Worm (Caenorhabditis elegans) whole organism, L4 larva: ENCODE measurements around the gene ZK822.9.

ENCODE experiments used
- F26F4.8 ChIP-seq: fragments of 200-800 bp; sonication (Bioruptor generic); conservative IDR thresholded peaks from 2 replicates; pipeline ENCODE4 v1.3.6; 2022; ENCODE audit warnings: missing genetic modification characterization, missing compliant biosample characterization
- F44E2.7 ChIP-seq: fragments of 200-800 bp; sonication (Bioruptor generic); IDR thresholded peaks from 2 replicates; pipeline ENCODE4 v2.1.2; 2022; ENCODE audit warnings: missing genetic modification characterization, missing compliant biosample characterization
- F49E8.2 ChIP-seq: sonication (generic microtip); optimal IDR thresholded peaks from 2 replicates; lab custom pipeline; 2016; ENCODE audit warnings: missing compliant biosample characterization, mild to moderate bottlenecking, missing genetic modification characterization, borderline replicate concordance
- T20F7.1 ChIP-seq: fragments of 200-800 bp; sonication (Bioruptor generic); optimal IDR thresholded peaks from 2 replicates; lab custom pipeline; 2018; ENCODE audit warnings: mild to moderate bottlenecking, missing genetic modification characterization, missing compliant biosample characterization
- T26A8.4 ChIP-seq: fragments of 200-800 bp; sonication (Bioruptor generic); IDR thresholded peaks from 2 replicates; pipeline ENCODE4 v1.3.6; 2022; ENCODE audit warnings: missing genetic modification characterization, missing compliant biosample characterization
- Y5F2A.4 ChIP-seq: fragments of 200-800 bp; sonication (Bioruptor generic); optimal IDR thresholded peaks from 2 replicates; lab custom pipeline; 2018; ENCODE audit warnings: mild to moderate bottlenecking, missing genetic modification characterization, missing compliant biosample characterization
- aha-1 ChIP-seq: fragments of 150-350 bp; peaks from one replicate; lab custom pipeline; 2014; ENCODE audit warnings: missing biosample characterization, missing genetic modification characterization
- ama-1 ChIP-seq: fragments of 150-350 bp; optimal IDR thresholded peaks from 2 replicates; lab custom pipeline; 2014; ENCODE audit warnings: inconsistent platforms, mixed read lengths
- arid-1 ChIP-seq: fragments of 200-800 bp; sonication (Bioruptor generic); conservative IDR thresholded peaks from 2 replicates; pipeline ENCODE4 v1.3.6; 2022; ENCODE audit warnings: missing genetic modification reagents, missing genetic modification characterization, missing compliant biosample characterization
- ceh-28 ChIP-seq: fragments of 150-350 bp; optimal IDR thresholded peaks from 2 replicates; lab custom pipeline; 2014; ENCODE audit warnings: missing biosample characterization, missing genetic modification reagents, missing genetic modification characterization
- ces-1 ChIP-seq: fragments of 150-350 bp; sonication (generic microtip); optimal IDR thresholded peaks from 4 replicates; lab custom pipeline; 2014; ENCODE audit warnings: missing biosample characterization, missing genetic modification reagents, missing genetic modification characterization
- ctbp-1 ChIP-seq: fragments of 200-800 bp; sonication (Bioruptor generic); IDR thresholded peaks from 2 replicates; pipeline ENCODE4 v1.3.6; 2022; ENCODE audit warnings: missing genetic modification reagents, missing genetic modification characterization, missing compliant biosample characterization
- daf-16 ChIP-seq, 3 experiments: sonication (generic microtip); optimal IDR thresholded peaks; 2 replicates each; lab custom pipeline; 2016 to 2017; ENCODE audit warnings: missing genetic modification characterization in 3 of 3, missing genetic modification reagents in 3 of 3, mild to moderate bottlenecking in 2 of 3, missing compliant biosample characterization in 2 of 3, missing biosample characterization in 1 of 3, moderate library complexity in 1 of 3
- dmd-9 ChIP-seq: fragments of 200-800 bp; sonication (Bioruptor generic); IDR thresholded peaks from 2 replicates; pipeline ENCODE4 v1.3.6; 2022; ENCODE audit warnings: missing genetic modification reagents, missing genetic modification characterization, missing compliant biosample characterization
- dpl-1 ChIP-seq: fragments of 150-350 bp; optimal IDR thresholded peaks from 2 replicates; lab custom pipeline; 2014; ENCODE audit warnings: missing biosample characterization, missing genetic modification reagents, missing genetic modification characterization
- duxl-1 ChIP-seq: sonication (generic microtip); optimal IDR thresholded peaks from 2 replicates; lab custom pipeline; 2016; ENCODE audit warnings: mild to moderate bottlenecking, missing genetic modification characterization, moderate library complexity, missing compliant biosample characterization; ENCODE audit not compliant: poor library complexity
- dve-1 ChIP-seq: sonication (generic microtip); optimal IDR thresholded peaks from 2 replicates; lab custom pipeline; 2017; ENCODE audit warnings: antibody characterized with exemption, mild to moderate bottlenecking, missing genetic modification characterization, missing compliant biosample characterization; ENCODE audit not compliant: insufficient read depth
- fos-1 ChIP-seq: fragments of 150-350 bp; optimal IDR thresholded peaks from 2 replicates; lab custom pipeline; 2014; ENCODE audit warnings: missing biosample characterization, missing genetic modification characterization
- hlh-11 ChIP-seq: fragments of 200-800 bp; sonication (Bioruptor generic); optimal IDR thresholded peaks from 2 replicates; lab custom pipeline; 2018; ENCODE audit warnings: mild to moderate bottlenecking, missing genetic modification characterization, missing compliant biosample characterization
- lim-7 ChIP-seq: fragments of 200-800 bp; sonication (Bioruptor generic); IDR thresholded peaks from 2 replicates; pipeline ENCODE4 v1.3.6; 2022; ENCODE audit warnings: missing genetic modification characterization, missing compliant biosample characterization
- lin-1 ChIP-seq: fragments of 200-800 bp; sonication (Bioruptor generic); IDR thresholded peaks from 2 replicates; pipeline ENCODE4 v1.3.6; 2022; ENCODE audit warnings: missing genetic modification reagents, missing genetic modification characterization, missing compliant biosample characterization
- lin-13 ChIP-seq: fragments of 150-350 bp; optimal IDR thresholded peaks from 2 replicates; lab custom pipeline; 2014; ENCODE audit warnings: missing biosample characterization, missing genetic modification reagents, missing genetic modification characterization
- lin-38 ChIP-seq: fragments of 200-800 bp; sonication (Bioruptor generic); IDR thresholded peaks from 2 replicates; pipeline ENCODE4 v1.3.6; 2022; ENCODE audit warnings: missing genetic modification reagents, missing genetic modification characterization, missing compliant biosample characterization
- lin-39 ChIP-seq: fragments of 150-350 bp; optimal IDR thresholded peaks from 2 replicates; lab custom pipeline; 2014; ENCODE audit warnings: missing biosample characterization, missing genetic modification reagents, missing genetic modification characterization
- lsy-2 ChIP-seq, 2 experiments: fragments of 150-350 bp in 1 of 2; sonication (generic microtip) in 1 of 2; optimal IDR thresholded peaks; 2 replicates each; lab custom pipeline; 2014 to 2017; ENCODE audit warnings: missing biosample characterization in 2 of 2, missing genetic modification characterization in 2 of 2
- madf-9 ChIP-seq: fragments of 200-800 bp; sonication (Bioruptor generic); conservative IDR thresholded peaks from 2 replicates; pipeline ENCODE4 v1.3.6; 2022; ENCODE audit warnings: missing genetic modification reagents, missing genetic modification characterization, missing compliant biosample characterization
- mdt-29 ChIP-seq: fragments of 200-800 bp; sonication (Bioruptor generic); IDR thresholded peaks from 2 replicates; pipeline ENCODE4 v1.3.6; 2022; ENCODE audit warnings: missing genetic modification reagents, missing genetic modification characterization, missing compliant biosample characterization
- nhr-102 ChIP-seq: sonication (generic microtip); optimal IDR thresholded peaks from 2 replicates; lab custom pipeline; 2016; ENCODE audit warnings: mild to moderate bottlenecking, missing genetic modification characterization, moderate library complexity, missing compliant biosample characterization
- nhr-237 ChIP-seq: sonication (generic microtip); optimal IDR thresholded peaks from 2 replicates; lab custom pipeline; 2017; ENCODE audit warnings: missing biosample characterization, missing genetic modification characterization
- nhr-28 ChIP-seq: fragments of 150-350 bp; optimal IDR thresholded peaks from 2 replicates; lab custom pipeline; 2014; ENCODE audit warnings: missing biosample characterization, missing genetic modification characterization
- nhr-76 ChIP-seq: fragments of 150-350 bp; optimal IDR thresholded peaks from 2 replicates; lab custom pipeline; 2014; ENCODE audit warnings: missing biosample characterization, missing genetic modification characterization
- pha-4 ChIP-seq, 2 experiments: fragments of 150-350 bp in 1 of 2; fragments of 200-800 bp in 1 of 2; sonication (Bioruptor generic) in 1 of 2; IDR thresholded peaks in 1 of 2; optimal IDR thresholded peaks in 1 of 2; 2 replicates each; pipeline versions ENCODE4 v1.3.6 to Lab custom; 2014 to 2022; ENCODE audit warnings: missing genetic modification characterization in 2 of 2, missing genetic modification reagents in 2 of 2, missing biosample characterization in 1 of 2, missing compliant biosample characterization in 1 of 2
- php-3 ChIP-seq: fragments of 200-800 bp; sonication (Bioruptor generic); IDR thresholded peaks from 2 replicates; pipeline ENCODE4 v1.3.6; 2022; ENCODE audit warnings: missing genetic modification reagents, missing genetic modification characterization, missing compliant biosample characterization
- saeg-2 ChIP-seq: fragments of 200-800 bp; sonication (Bioruptor generic); IDR thresholded peaks from 2 replicates; pipeline ENCODE4 v1.3.6; 2022; ENCODE audit warnings: missing genetic modification reagents, missing genetic modification characterization, missing compliant biosample characterization
- sdz-12 ChIP-seq: fragments of 200-800 bp; sonication (Bioruptor generic); optimal IDR thresholded peaks from 2 replicates; lab custom pipeline; 2018; ENCODE audit warnings: mild to moderate bottlenecking, missing genetic modification characterization, missing compliant biosample characterization
- zfp-2 ChIP-seq: sonication (generic microtip); optimal IDR thresholded peaks from 2 replicates; lab custom pipeline; 2016; ENCODE audit warnings: mild to moderate bottlenecking, missing genetic modification characterization, missing compliant biosample characterization
- zfp-3 ChIP-seq: fragments of 200-800 bp; sonication (Bioruptor generic); conservative IDR thresholded peaks from 2 replicates; pipeline ENCODE4 v1.3.6; 2022; ENCODE audit warnings: missing genetic modification reagents, missing genetic modification characterization, missing compliant biosample characterization
- zip-11 ChIP-seq: fragments of 200-800 bp; sonication (Bioruptor generic); IDR thresholded peaks from 2 replicates; pipeline ENCODE4 v1.3.6; 2022; ENCODE audit warnings: missing genetic modification characterization, missing compliant biosample characterization
- ztf-11 ChIP-seq: fragments of 150-350 bp; optimal IDR thresholded peaks from 2 replicates; lab custom pipeline; 2014; ENCODE audit warnings: missing biosample characterization, missing genetic modification characterization

Gene ZK822.9

ce11 chrIV:11957074-11957473 is 41.3 kb downstream of the ZK822.9 start (continued):
- TF ChIP-seq zfp-3 (GFP tag; lab: Robert Waterston, UW) = no peak
- no peak for TF ChIP-seq F49E8.2 (tag; lab: Kevin White, UChicago)
- TF ChIP-seq T20F7.1 (GFP tag; lab: Kevin White, UChicago) = no peak
- TF ChIP-seq fos-1 (tag; lab: Kevin White, UChicago) = no peak
- no peak for TF ChIP-seq zfp-2 (tag; lab: Kevin White, UChicago)
- TF ChIP-seq sdz-12 (GFP tag; lab: Kevin White, UChicago) = no peak
- no peak for TF ChIP-seq Y5F2A.4 (GFP tag; lab: Kevin White, UChicago)
- TF ChIP-seq lim-7 (GFP tag; lab: Robert Waterston, UW) = 0 out of 2 replicates have a peak, but pooled peaks have one; percentile 26
- TF ChIP-seq lin-38 (GFP tag; lab: Robert Waterston, UW) = no peak
- no peak for TF ChIP-seq ctbp-1 (GFP tag; lab: Robert Waterston, UW)
- peak; percentile 40 for TF ChIP-seq hlh-11
- TF ChIP-seq php-3 (GFP tag; lab: Robert Waterston, UW) = no peak
- TF ChIP-seq dve-1 (tag; lab: Kevin White, UChicago) = no peak
- TF ChIP-seq ces-1 (GFP tag; lab: Kevin White, UChicago) = no peak
- no peak for TF ChIP-seq arid-1 (GFP tag; lab: Robert Waterston, UW)
- no peak for TF ChIP-seq lin-13 (GFP tag; lab: Kevin White, UChicago)
- TF ChIP-seq lin-39 (tag; lab: Kevin White, UChicago) = no peak
- TF ChIP-seq daf-16 (GFP tag; optimal IDR thresholded peaks at IDR 0.05; lab: Kevin White, UChicago) = peak in 1 of 2 experiments; percentile 7
- TF ChIP-seq daf-16 (tag; optimal IDR thresholded peaks at IDR 0.05; lab: Kevin White, UChicago) = no peak
- TF ChIP-seq duxl-1 (tag; lab: Kevin White, UChicago) = no peak
- TF ChIP-seq, all 104 proteins: peak for 9

ce11 chrIV:11959573-11959972 is 43.8 kb downstream of the ZK822.9 start, which contains the start of gene tgt-1:
tgt-1 (minus strand) TSS chrIV:11959804.
- TF ChIP-seq duxl-1 (tag; lab: Kevin White, UChicago) (no peak), nhr-76 (tag; lab: Kevin White, UChicago) (no peak), lsy-2 (tag; optimal IDR thresholded peaks at IDR 0.05; lab: Kevin White, UChicago) (peak in 1 of 2 experiments; percentile 1), saeg-2 (GFP tag; lab: Robert Waterston, UW) (no peak), lin-1 (GFP tag; lab: Robert Waterston, UW) (no peak), lin-38 (GFP tag; lab: Robert Waterston, UW) (peak; percentile 43), dpl-1 (no peak), mdt-29 (GFP tag; lab: Robert Waterston, UW) (0 out of 2 replicates have a peak, but pooled peaks have one; percentile 38), nhr-237 (tag; lab: Kevin White, UChicago) (no peak), nhr-28 (no peak), pha-4 (GFP tag; IDR thresholded peaks at IDR 0.05; lab: Robert Waterston, UW) (no peak), pha-4 (tag; optimal IDR thresholded peaks at IDR 0.05; lab: Kevin White, UChicago) (no peak), T26A8.4 (GFP tag; lab: Robert Waterston, UW) (no peak), aha-1 (tag; lab: Kevin White, UChicago) (peak; percentile 36), madf-9 (GFP tag; lab: Robert Waterston, UW) (no peak), F44E2.7 (GFP tag; lab: Robert Waterston, UW) (no peak), ama-1 (lab: Kevin White, UChicago) (peak; percentile 47), arid-1 (GFP tag; lab: Robert Waterston, UW) (no peak), zip-11 (GFP tag; lab: Robert Waterston, UW) (no peak), dmd-9 (GFP tag; lab: Robert Waterston, UW) (no peak), ceh-28 (tag; lab: Kevin White, UChicago) (no peak), F26F4.8 (GFP tag; lab: Robert Waterston, UW) (no peak), ztf-11 (no peak), nhr-102 (tag; lab: Kevin White, UChicago) (peak; percentile 18)
